Worm (Caenorhabditis elegans) whole organism, L3 larva: ENCODE data around the gene C05D11.8.

ENCODE experiments used
- ceh-16 ChIP-seq: sonication (generic microtip); optimal IDR thresholded peaks from 2 replicates; lab custom pipeline; 2017; ENCODE audit warnings: missing biosample characterization, missing genetic modification characterization
- elt-1 ChIP-seq: fragments of 150-350 bp; optimal IDR thresholded peaks from 2 replicates; lab custom pipeline; 2014; ENCODE audit warnings: missing biosample characterization, missing genetic modification characterization
- eor-1 ChIP-seq, 2 experiments: fragments of 150-350 bp; optimal IDR thresholded peaks; 2 replicates each; lab custom pipeline; 2014 to 2018; ENCODE audit warnings: missing biosample characterization in 2 of 2, missing genetic modification characterization in 2 of 2
- lin-39 ChIP-seq: fragments of 150-350 bp; optimal IDR thresholded peaks from 2 replicates; lab custom pipeline; 2018; ENCODE audit warnings: missing biosample characterization, missing genetic modification reagents, missing genetic modification characterization
- nfya-1 ChIP-seq: sonication (generic microtip); optimal IDR thresholded peaks from 2 replicates; lab custom pipeline; 2017; ENCODE audit warnings: missing genetic modification characterization, mild to moderate bottlenecking, missing compliant biosample characterization, antibody characterized with exemption, moderate library complexity; ENCODE audit not compliant: insufficient read depth
- nhr-11 ChIP-seq: fragments of 150-350 bp; optimal IDR thresholded peaks from 2 replicates; lab custom pipeline; 2014; ENCODE audit warnings: missing biosample characterization, missing genetic modification characterization
- nhr-23 ChIP-seq: fragments of 150-350 bp; optimal IDR thresholded peaks from 2 replicates; lab custom pipeline; 2014; ENCODE audit warnings: missing biosample characterization, missing genetic modification reagents, missing genetic modification characterization
- nhr-25 ChIP-seq: sonication (generic microtip); optimal IDR thresholded peaks from 2 replicates; lab custom pipeline; 2017; ENCODE audit warnings: missing biosample characterization, missing genetic modification characterization
- nhr-43 ChIP-seq: sonication (generic microtip); optimal IDR thresholded peaks from 2 replicates; lab custom pipeline; 2016; ENCODE audit warnings: mild to moderate bottlenecking, missing genetic modification characterization, missing compliant biosample characterization; ENCODE audit not compliant: poor library complexity, severe bottlenecking
- pqm-1 ChIP-seq: fragments of 150-350 bp; optimal IDR thresholded peaks from 2 replicates; lab custom pipeline; 2017; ENCODE audit warnings: missing biosample characterization, missing genetic modification characterization, inconsistent platforms
- skn-1 ChIP-seq: fragments of 150-350 bp; optimal IDR thresholded peaks from 2 replicates; lab custom pipeline; 2014; ENCODE audit warnings: missing biosample characterization, missing genetic modification characterization
- snpc-4 ChIP-seq: fragments of 150-350 bp; optimal IDR thresholded peaks from 2 replicates; lab custom pipeline; 2014; ENCODE audit warnings: missing biosample characterization, missing genetic modification characterization
- unc-39 ChIP-seq: sonication (generic microtip); optimal IDR thresholded peaks from 4 replicates; lab custom pipeline; 2017; ENCODE audit warnings: missing biosample characterization, missing genetic modification characterization
- unc-62 ChIP-seq: fragments of 150-350 bp; sonication (generic microtip); optimal IDR thresholded peaks from 4 replicates; lab custom pipeline; 2014; ENCODE audit warnings: missing biosample characterization, missing genetic modification reagents, missing genetic modification characterization

- TF ChIP-seq nhr-11 (no peak), unc-62 (GFP tag; lab: Kevin White, UChicago) (no peak), pqm-1 (no peak), elt-1 (tag; lab: Kevin White, UChicago) (no peak), nhr-23 (no peak), ceh-16 (tag; lab: Kevin White, UChicago) (no peak), nfya-1 (tag; lab: Kevin White, UChicago) (no peak), unc-39 (tag; lab: Kevin White, UChicago) (no peak), lin-39 (tag; lab: Kevin White, UChicago) (no peak), nhr-43 (tag; lab: Kevin White, UChicago) (no peak), nhr-25 (tag; lab: Kevin White, UChicago) (no peak), skn-1 (tag; lab: Kevin White, UChicago) (no peak), snpc-4 (no peak), eor-1 (tag; optimal IDR thresholded peaks at IDR 0.05; lab: Kevin White, UChicago) (no peak)
Observed at ce11 chrIII:6421473-6421872, 5.6 kb downstream of the C05D11.8 start.
